Fruit fly (Drosophila melanogaster): ENCODE data around the gene CG13877.

DNA sequence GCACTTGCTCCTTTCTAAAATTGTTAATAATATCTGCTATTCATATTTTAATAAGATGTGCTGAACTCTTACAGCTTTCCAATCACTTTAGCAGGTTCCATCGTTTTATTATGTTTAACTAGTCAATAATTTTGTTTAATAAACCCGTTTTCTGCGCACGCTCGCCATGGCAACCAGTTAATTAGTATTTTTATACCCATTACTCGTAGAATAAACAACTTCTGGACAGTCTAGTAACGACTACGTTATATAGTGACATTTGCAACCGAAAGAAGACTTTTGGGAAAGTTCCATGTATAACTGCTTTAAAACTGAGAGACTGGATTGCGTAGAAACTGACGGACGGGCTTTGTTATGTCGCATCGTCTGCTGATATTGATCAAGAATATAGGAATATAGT lies 15.4 kb downstream of the CG13877 start, which contains the start of gene CG34453:
- TF ChIP-seq CG8478 (optimal IDR thresholded peaks at IDR 0.05) (no peak), CTCF (optimal IDR thresholded peaks at IDR 0.05) (no peak)

Measured in S2 (cell line).